Worm (Caenorhabditis elegans) whole organism, late embryonic: ENCODE data around the gene mrpl-53.

Experiments used
- C08G9.2 ChIP-seq: sonication (generic microtip); optimal IDR thresholded peaks from 2 replicates; lab custom pipeline; 2016; ENCODE audit warnings: mild to moderate bottlenecking, missing genetic modification characterization, moderate library complexity, missing compliant biosample characterization
- C38D4.7 ChIP-seq: fragments of 200-800 bp; sonication (Bioruptor generic); optimal IDR thresholded peaks from 2 replicates; lab custom pipeline; 2018; ENCODE audit warnings: mild to moderate bottlenecking, missing genetic modification characterization, moderate library complexity, missing compliant biosample characterization
- F13H6.1 ChIP-seq: sonication (generic microtip); optimal IDR thresholded peaks from 2 replicates; lab custom pipeline; 2016; ENCODE audit warnings: missing genetic modification characterization, missing compliant biosample characterization
- K02D7.2 ChIP-seq: sonication (generic microtip); optimal IDR thresholded peaks from 2 replicates; lab custom pipeline; 2017; ENCODE audit warnings: mild to moderate bottlenecking, missing genetic modification characterization, missing compliant biosample characterization
- K09A11.1 ChIP-seq: sonication (generic microtip); optimal IDR thresholded peaks from 2 replicates; lab custom pipeline; 2017; ENCODE audit warnings: antibody characterized with exemption, mild to moderate bottlenecking, missing genetic modification characterization, missing compliant biosample characterization; ENCODE audit not compliant: insufficient read depth
- T23F11.4 ChIP-seq: fragments of 200-800 bp; sonication (Bioruptor generic); optimal IDR thresholded peaks from 2 replicates; lab custom pipeline; 2018; ENCODE audit warnings: mild to moderate bottlenecking, missing genetic modification characterization, missing compliant biosample characterization
- ama-1 ChIP-seq: fragments of 150-350 bp; optimal IDR thresholded peaks from 2 replicates; lab custom pipeline; 2014
- ceh-18 ChIP-seq: sonication (generic microtip); optimal IDR thresholded peaks from 2 replicates; lab custom pipeline; 2016; ENCODE audit warnings: missing genetic modification characterization, missing compliant biosample characterization
- ceh-2 ChIP-seq: sonication (generic microtip); optimal IDR thresholded peaks from 2 replicates; lab custom pipeline; 2016; ENCODE audit warnings: missing genotype, missing genetic modification characterization, missing compliant biosample characterization
- ceh-22 ChIP-seq: sonication (generic microtip); optimal IDR thresholded peaks from 2 replicates; lab custom pipeline; 2017; ENCODE audit warnings: missing biosample characterization, missing genetic modification characterization
- ceh-30 ChIP-seq: fragments of 150-350 bp; optimal IDR thresholded peaks from 2 replicates; lab custom pipeline; 2014; ENCODE audit warnings: missing biosample characterization, missing genetic modification characterization
- ceh-31 ChIP-seq: sonication (generic microtip); optimal IDR thresholded peaks from 2 replicates; lab custom pipeline; 2016; ENCODE audit warnings: missing genetic modification characterization, missing compliant biosample characterization
- ceh-34 ChIP-seq: sonication (generic microtip); optimal IDR thresholded peaks from 2 replicates; lab custom pipeline; 2016; ENCODE audit warnings: mild to moderate bottlenecking, missing genetic modification characterization, missing compliant biosample characterization
- ceh-48 ChIP-seq: sonication (generic microtip); optimal IDR thresholded peaks from 2 replicates; lab custom pipeline; 2016; ENCODE audit warnings: missing genetic modification characterization, inconsistent platforms, missing compliant biosample characterization
- dmd-4 ChIP-seq: sonication (generic microtip); optimal IDR thresholded peaks from 2 replicates; lab custom pipeline; 2016; ENCODE audit warnings: borderline replicate concordance, missing genetic modification characterization, missing compliant biosample characterization
- dve-1 ChIP-seq: sonication (generic microtip); optimal IDR thresholded peaks from 2 replicates; lab custom pipeline; 2017; ENCODE audit warnings: antibody characterized with exemption, mild to moderate bottlenecking, missing genetic modification characterization, missing compliant biosample characterization
- elt-2 ChIP-seq: sonication (generic microtip); optimal IDR thresholded peaks from 2 replicates; lab custom pipeline; 2016; ENCODE audit warnings: missing genetic modification reagents, missing genetic modification characterization, missing compliant biosample characterization
- ets-4 ChIP-seq: sonication (generic microtip); optimal IDR thresholded peaks from 2 replicates; lab custom pipeline; 2016; ENCODE audit warnings: missing genetic modification characterization, missing compliant biosample characterization
- fax-1 ChIP-seq: sonication (generic microtip); optimal IDR thresholded peaks from 2 replicates; lab custom pipeline; 2016; ENCODE audit warnings: missing genotype, missing genetic modification characterization, missing compliant biosample characterization
- fkh-10 ChIP-seq: fragments of 150-350 bp; optimal IDR thresholded peaks from 2 replicates; lab custom pipeline; 2014; ENCODE audit warnings: missing biosample characterization, missing genetic modification reagents, missing genetic modification characterization
- fkh-6 ChIP-seq: sonication (generic microtip); optimal IDR thresholded peaks from 2 replicates; lab custom pipeline; 2016; ENCODE audit warnings: missing genetic modification characterization, missing compliant biosample characterization
- hlh-13 ChIP-seq: fragments of 200-800 bp; sonication (Bioruptor generic); optimal IDR thresholded peaks from 2 replicates; lab custom pipeline; 2018; ENCODE audit warnings: mild to moderate bottlenecking, missing genetic modification characterization, missing compliant biosample characterization
- hlh-30 ChIP-seq: sonication (generic microtip); optimal IDR thresholded peaks from 2 replicates; lab custom pipeline; 2017; ENCODE audit warnings: antibody characterized with exemption, missing genetic modification characterization, missing compliant biosample characterization; ENCODE audit not compliant: insufficient read depth
- nfya-1 ChIP-seq: sonication (generic microtip); optimal IDR thresholded peaks from 2 replicates; lab custom pipeline; 2017; ENCODE audit warnings: missing genetic modification characterization, mild to moderate bottlenecking, missing compliant biosample characterization, antibody characterized with exemption, moderate library complexity
- nhr-232 ChIP-seq: sonication (generic microtip); optimal IDR thresholded peaks from 2 replicates; lab custom pipeline; 2016; ENCODE audit warnings: missing genetic modification characterization, missing compliant biosample characterization
- odd-2 ChIP-seq: sonication (generic microtip); optimal IDR thresholded peaks from 2 replicates; lab custom pipeline; 2017; ENCODE audit warnings: antibody characterized with exemption, mild to moderate bottlenecking, missing genetic modification characterization, missing compliant biosample characterization
- pax-1 ChIP-seq: fragments of 150-350 bp; optimal IDR thresholded peaks from 2 replicates; lab custom pipeline; 2014; ENCODE audit warnings: missing biosample characterization, missing genetic modification characterization
- pha-2 ChIP-seq: sonication (generic microtip); optimal IDR thresholded peaks from 2 replicates; lab custom pipeline; 2017; ENCODE audit warnings: mild to moderate bottlenecking, missing genetic modification characterization, missing compliant biosample characterization
- pqm-1 ChIP-seq: sonication (generic microtip); optimal IDR thresholded peaks from 2 replicates; lab custom pipeline; 2016; ENCODE audit warnings: missing genetic modification characterization, missing compliant biosample characterization
- pros-1 ChIP-seq: fragments of 150-350 bp; optimal IDR thresholded peaks from 2 replicates; lab custom pipeline; 2014; ENCODE audit warnings: missing biosample characterization, missing genetic modification reagents, missing genetic modification characterization
- ref-2 ChIP-seq: sonication (generic microtip); optimal IDR thresholded peaks from 2 replicates; lab custom pipeline; 2016; ENCODE audit warnings: missing genetic modification characterization, missing compliant biosample characterization
- rnt-1 ChIP-seq: sonication (generic microtip); optimal IDR thresholded peaks from 2 replicates; lab custom pipeline; 2016; ENCODE audit warnings: missing genetic modification characterization, missing compliant biosample characterization
- syd-9 ChIP-seq: sonication (generic microtip); optimal IDR thresholded peaks from 2 replicates; lab custom pipeline; 2016; ENCODE audit warnings: mild to moderate bottlenecking, missing genetic modification characterization, moderate library complexity, missing compliant biosample characterization
- tbx-2 ChIP-seq: sonication (generic microtip); optimal IDR thresholded peaks from 2 replicates; lab custom pipeline; 2016; ENCODE audit warnings: missing genetic modification characterization, missing compliant biosample characterization
- ttx-3 ChIP-seq: sonication (generic microtip); optimal IDR thresholded peaks from 2 replicates; lab custom pipeline; 2016; ENCODE audit warnings: missing genetic modification reagents, missing genetic modification characterization, missing compliant biosample characterization
- unc-42 ChIP-seq: sonication (generic microtip); optimal IDR thresholded peaks from 2 replicates; lab custom pipeline; 2016; ENCODE audit warnings: missing genotype, missing genetic modification characterization, missing compliant biosample characterization
- unc-55 ChIP-seq: sonication (generic microtip); optimal IDR thresholded peaks from 2 replicates; lab custom pipeline; 2017; ENCODE audit warnings: missing biosample characterization, missing genetic modification reagents, missing genetic modification characterization
- zip-5 ChIP-seq: sonication (generic microtip); optimal IDR thresholded peaks from 2 replicates; lab custom pipeline; 2016; ENCODE audit warnings: missing genetic modification characterization, missing compliant biosample characterization
- ztf-16 ChIP-seq: sonication (generic microtip); optimal IDR thresholded peaks from 2 replicates; lab custom pipeline; 2017; ENCODE audit warnings: missing genetic modification characterization, missing compliant biosample characterization

Gene mrpl-53

ce11 chrII:9603419-9603818 is 6.0 kb downstream of the mrpl-53 start:
- peak; percentile 52 for TF ChIP-seq dve-1 (tag; lab: Kevin White, UChicago)
- peak; percentile 55 for TF ChIP-seq tbx-2 (tag; lab: Kevin White, UChicago)
- peak; percentile 85 for TF ChIP-seq unc-55
- TF ChIP-seq ref-2 (tag; lab: Kevin White, UChicago): peak; percentile 10
- peak; percentile 42 for TF ChIP-seq rnt-1 (tag; lab: Kevin White, UChicago)
- no peak for TF ChIP-seq ceh-30 (tag; lab: Kevin White, UChicago)
- peak; percentile 84 for TF ChIP-seq ceh-18 (tag; lab: Kevin White, UChicago)
- no peak for TF ChIP-seq C38D4.7 (GFP tag; lab: Kevin White, UChicago)
- peak; percentile 2 for TF ChIP-seq ceh-34
- TF ChIP-seq unc-42: peak; percentile 33
- TF ChIP-seq dmd-4 (tag; lab: Kevin White, UChicago): no peak
- peak; percentile 41 for TF ChIP-seq ceh-31 (tag; lab: Kevin White, UChicago)
- TF ChIP-seq hlh-30 (tag; lab: Kevin White, UChicago): peak; percentile 96
- peak; percentile 76 for TF ChIP-seq nfya-1 (tag; lab: Kevin White, UChicago)
- TF ChIP-seq K09A11.1 (tag; lab: Kevin White, UChicago): no peak
- TF ChIP-seq elt-2 (tag; lab: Kevin White, UChicago): peak; percentile 59
- no peak for TF ChIP-seq ceh-48 (tag; lab: Kevin White, UChicago)
- TF ChIP-seq K02D7.2 (tag; lab: Kevin White, UChicago): no peak
- TF ChIP-seq pqm-1: peak; percentile 8
- peak; percentile 41 for TF ChIP-seq pros-1
- TF ChIP-seq pax-1 (tag; lab: Kevin White, UChicago): peak; percentile 32
- peak; percentile 62 for TF ChIP-seq F13H6.1 (tag; lab: Kevin White, UChicago)
- TF ChIP-seq zip-5 (tag; lab: Kevin White, UChicago): no peak

DNA sequence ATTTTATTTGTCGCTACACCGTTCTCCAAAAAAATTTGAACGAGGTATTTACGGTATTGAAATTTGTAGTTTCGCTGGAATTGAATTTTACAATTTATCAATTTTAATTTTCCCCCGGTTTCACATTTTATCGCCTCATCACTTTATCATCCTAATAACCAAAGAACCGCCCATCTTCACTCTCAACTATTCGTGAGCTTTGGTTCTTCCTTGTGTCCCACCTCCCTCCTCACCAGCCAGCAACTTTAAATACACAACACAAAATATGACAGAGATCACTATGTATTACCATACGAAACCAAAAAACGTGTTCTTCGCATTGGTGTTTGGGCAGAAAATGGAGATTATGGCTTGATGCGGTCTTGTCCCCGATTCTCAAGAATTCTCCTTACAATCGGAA is 6.6 kb downstream of the mrpl-53 start:
- no peak for TF ChIP-seq odd-2
- TF ChIP-seq fkh-10 (GFP tag; lab: Kevin White, UChicago): no peak
- no peak for TF ChIP-seq C08G9.2 (tag; lab: Kevin White, UChicago)
- TF ChIP-seq hlh-13 (GFP tag; lab: Kevin White, UChicago): no peak
- TF ChIP-seq pha-2 (tag; lab: Kevin White, UChicago): no peak
- TF ChIP-seq K02D7.2 (tag; lab: Kevin White, UChicago): no peak
- TF ChIP-seq nhr-232 (tag; lab: Kevin White, UChicago): no peak
- TF ChIP-seq tbx-2 (tag; lab: Kevin White, UChicago): no peak
- TF ChIP-seq ets-4 (tag; lab: Kevin White, UChicago): no peak
- no peak for TF ChIP-seq T23F11.4 (GFP tag; lab: Kevin White, UChicago)
- TF ChIP-seq pax-1 (tag; lab: Kevin White, UChicago): no peak
- no peak for TF ChIP-seq syd-9 (tag; lab: Kevin White, UChicago)
- TF ChIP-seq, all 69 proteins: peak for 0

ce11 chrII:9604685-9605084 is 7.3 kb downstream of the mrpl-53 start:
- TF ChIP-seq ceh-22 (tag; lab: Kevin White, UChicago): no peak
- TF ChIP-seq pax-1 (tag; lab: Kevin White, UChicago): no peak
- TF ChIP-seq ceh-2 (tag; lab: Kevin White, UChicago): no peak
- TF ChIP-seq zip-5 (tag; lab: Kevin White, UChicago): no peak
- no peak for TF ChIP-seq ztf-16 (tag; lab: Kevin White, UChicago)
- no peak for TF ChIP-seq fax-1
- TF ChIP-seq ttx-3: no peak
- TF ChIP-seq pqm-1: no peak
- TF ChIP-seq fkh-6 (tag; lab: Kevin White, UChicago): no peak
- TF ChIP-seq ama-1 (lab: Kevin White, UChicago): no peak
- TF ChIP-seq pha-2 (tag; lab: Kevin White, UChicago): no peak
